Worm (Caenorhabditis elegans) whole organism, L2 larva: ENCODE results near the gene spin-2.

Experiments used
- ZK546.5 ChIP-seq: sonication (generic microtip); optimal IDR thresholded peaks from 2 replicates; lab custom pipeline; 2017; ENCODE audit warnings: missing biosample characterization, missing genetic modification characterization
- ceh-82 ChIP-seq: fragments of 150-350 bp; optimal IDR thresholded peaks from 2 replicates; lab custom pipeline; 2014; ENCODE audit warnings: missing biosample characterization, missing genetic modification characterization
- crh-2 ChIP-seq: sonication (generic microtip); optimal IDR thresholded peaks from 2 replicates; lab custom pipeline; 2017; ENCODE audit warnings: missing biosample characterization, missing genetic modification characterization
- elt-3 ChIP-seq: sonication (generic microtip); optimal IDR thresholded peaks from 2 replicates; lab custom pipeline; 2017; ENCODE audit warnings: missing biosample characterization, missing genetic modification characterization
- nhr-23 ChIP-seq: fragments of 150-350 bp; optimal IDR thresholded peaks from 2 replicates; lab custom pipeline; 2014; ENCODE audit warnings: missing biosample characterization, missing genetic modification reagents, missing genetic modification characterization
- nhr-25 ChIP-seq: fragments of 150-350 bp; sonication (generic microtip); optimal IDR thresholded peaks from 3 replicates; lab custom pipeline; 2014; ENCODE audit warnings: missing biosample characterization, missing genetic modification characterization
- unc-55 ChIP-seq: fragments of 150-350 bp; sonication (generic microtip); optimal IDR thresholded peaks from 3 replicates; lab custom pipeline; 2014; ENCODE audit warnings: missing biosample characterization, missing genetic modification reagents, missing genetic modification characterization
- zag-1 ChIP-seq: fragments of 150-350 bp; optimal IDR thresholded peaks from 2 replicates; lab custom pipeline; 2014; ENCODE audit warnings: missing biosample characterization, missing genetic modification characterization
- ztf-1 ChIP-seq: fragments of 200-800 bp; sonication (Bioruptor generic); conservative IDR thresholded peaks from 2 replicates; pipeline ENCODE4 v1.3.6; 2022; ENCODE audit warnings: missing genetic modification characterization, missing compliant biosample characterization
- ztf-4 ChIP-seq: fragments of 150-350 bp; optimal IDR thresholded peaks from 2 replicates; lab custom pipeline; 2014; ENCODE audit warnings: missing biosample characterization, missing genetic modification characterization

ce11 chrIV:13078342-13078741 lies 8.5 kb upstream of the spin-2 start:
- TF ChIP-seq ceh-82 (tag; lab: Kevin White, UChicago) (no peak), crh-2 (tag; lab: Kevin White, UChicago) (no peak), ztf-4 (no peak), nhr-23 (tag; lab: Kevin White, UChicago) (no peak), nhr-25 (no peak), elt-3 (tag; lab: Kevin White, UChicago) (no peak), ZK546.5 (tag; lab: Kevin White, UChicago) (no peak), unc-55 (GFP tag; lab: Kevin White, UChicago) (no peak), ztf-1 (no peak), zag-1 (tag; lab: Kevin White, UChicago) (no peak)
